Fruit fly (Drosophila melanogaster): Measurements from ENCODE around the gene CG14075.

Gene CG14075

dm6 chr3L:19018440-19018839 is 33.7 kb downstream of the CG14075 start (continued):
- TF ChIP-seq YL-1 (GFP tag; optimal IDR thresholded peaks at IDR 0.05) (no peak), CG4404 (GFP tag; IDR thresholded peaks at IDR 0.05) (no peak), CG6254 (GFP tag; optimal IDR thresholded peaks at IDR 0.05) (no peak), C15 (GFP tag; IDR thresholded peaks at IDR 0.05) (0 out of 3 replicates have a peak, but pooled peaks have one; percentile 21), unpg (GFP tag; optimal IDR thresholded peaks at IDR 0.05) (no peak), Oaz (GFP tag; IDR thresholded peaks at IDR 0.05) (0 out of 2 replicates have a peak, but pooled peaks have one; percentile 5), CG10543 (GFP tag; optimal IDR thresholded peaks at IDR 0.05) (peak; percentile 15), CG1832 (GFP tag; optimal IDR thresholded peaks at IDR 0.05) (no peak), CG2889 (GFP tag; IDR thresholded peaks at IDR 0.05) (no peak), ac (GFP tag; optimal IDR thresholded peaks at IDR 0.05) (no peak), CG16863 (GFP tag; optimal IDR thresholded peaks at IDR 0.05) (no peak), Taf1 (GFP tag; IDR thresholded peaks at IDR 0.05) (no peak), Med (GFP tag) (peak; percentile 47), CG1024 (GFP tag; IDR thresholded peaks at IDR 0.05) (no peak), cad (GFP tag; optimal IDR thresholded peaks at IDR 0.05) (no peak), CG30403 (GFP tag; optimal IDR thresholded peaks at IDR 0.05) (no peak), CG12219 (GFP tag; optimal IDR thresholded peaks at IDR 0.05) (no peak), h (optimal IDR thresholded peaks at IDR 0.05) (no peak), CG6791 (GFP tag; IDR thresholded peaks at IDR 0.05; ENCODE audit: partially characterized antibody) (no peak), CG8290 (GFP tag; optimal IDR thresholded peaks at IDR 0.05) (no peak), CG8290 (tag; optimal IDR thresholded peaks at IDR 0.05) (peak in 1 of 2 experiments; percentile 56), yki (optimal IDR thresholded peaks at IDR 0.05) (no peak), mam (GFP tag; optimal IDR thresholded peaks at IDR 0.05) (peak; percentile 31), ewg (GFP tag; optimal IDR thresholded peaks at IDR 0.05) (no peak), CG10366 (GFP tag; IDR thresholded peaks at IDR 0.05) (no peak), lab (GFP tag; optimal IDR thresholded peaks at IDR 0.05) (no peak), CG4854 (GFP tag; optimal IDR thresholded peaks at IDR 0.05) (no peak), CG2875 (GFP tag; optimal IDR thresholded peaks at IDR 0.05) (no peak), CG3838 (GFP tag; optimal IDR thresholded peaks at IDR 0.05) (no peak), cwo (GFP tag; optimal IDR thresholded peaks at IDR 0.05) (peak; percentile 77), Antp (GFP tag; optimal IDR thresholded peaks at IDR 0.05) (peak; percentile 5), abd-A (tag; optimal IDR thresholded peaks at IDR 0.05) (peak; percentile 72), CG1603 (tag; optimal IDR thresholded peaks at IDR 0.05) (peak; percentile 27), klu (GFP tag; IDR thresholded peaks at IDR 0.05) (no peak), aop (GFP tag; IDR thresholded peaks at IDR 0.05) (0 out of 2 replicates have a peak, but pooled peaks have one; percentile 33), exex (tag; optimal IDR thresholded peaks at IDR 0.05) (no peak), dan (GFP tag; IDR thresholded peaks at IDR 0.05) (no peak), otp (GFP tag; IDR thresholded peaks at IDR 0.05) (0 out of 3 replicates have a peak, but pooled peaks have one; percentile 29), fu2 (GFP tag; optimal IDR thresholded peaks at IDR 0.05) (no peak), caup (GFP tag; optimal IDR thresholded peaks at IDR 0.05; ENCODE audit: severe bottlenecking) (no peak), Ets97D (GFP tag; optimal IDR thresholded peaks at IDR 0.05) (no peak), CG31224 (GFP tag; IDR thresholded peaks at IDR 0.05) (no peak), slbo (GFP tag; IDR thresholded peaks at IDR 0.05) (peak; percentile 66), chinmo (GFP tag; IDR thresholded peaks at IDR 0.05; ENCODE audit: partially characterized antibody) (no peak), Tbp (GFP tag; optimal IDR thresholded peaks at IDR 0.05) (no peak), esg (GFP tag; conservative IDR thresholded peaks at IDR 0.05) (no peak), CG12659 (GFP tag; optimal IDR thresholded peaks at IDR 0.05) (peak; percentile 1), CG17385 (GFP tag; optimal IDR thresholded peaks at IDR 0.05) (no peak), zfh1 (GFP tag; IDR thresholded peaks at IDR 0.05) (0 out of 3 replicates have a peak, but pooled peaks have one; percentile 12), ftz-f1 (GFP tag; optimal IDR thresholded peaks at IDR 0.05) (no peak), CG6854 (GFP tag; optimal IDR thresholded peaks at IDR 0.05) (no peak), CG8944 (GFP tag; optimal IDR thresholded peaks at IDR 0.05) (peak; percentile 14), CG3407 (GFP tag; optimal IDR thresholded peaks at IDR 0.05) (no peak)
